Worm (Caenorhabditis elegans): ENCODE results near the gene dsl-7.

Gene dsl-7

DNA sequence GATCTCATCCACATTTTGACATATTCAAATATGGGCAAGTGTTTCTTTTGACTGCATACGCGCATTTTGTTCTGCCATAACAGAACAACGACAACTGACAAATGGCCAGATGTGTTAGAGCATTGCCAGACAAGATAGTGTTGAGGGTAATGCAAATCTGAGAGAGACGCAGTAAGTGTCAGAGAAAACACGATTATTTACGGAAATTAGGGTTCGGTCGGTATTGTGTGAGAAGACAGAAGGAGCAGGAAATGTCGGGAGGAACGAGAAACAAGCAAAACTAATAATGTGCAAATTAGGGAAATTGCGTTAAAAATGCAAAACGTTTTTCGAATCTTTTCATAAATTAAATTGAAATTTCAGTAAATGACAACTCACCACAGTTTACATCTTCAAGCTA lies 31.5 kb downstream of the dsl-7 start:
- TF ChIP-seq hsf-1 (GFP tag; IDR thresholded peaks at IDR 0.05) (no peak), D2030.7 (GFP tag; IDR thresholded peaks at IDR 0.05) (no peak), lin-35 (GFP tag; optimal IDR thresholded peaks at IDR 0.05) (no peak), madf-8 (GFP tag; conservative IDR thresholded peaks at IDR 0.05) (no peak), F55B11.4 (tag; optimal IDR thresholded peaks at IDR 0.05; ENCODE audit: borderline replicate concordance, insufficient read depth) (no peak), madf-6 (GFP tag; IDR thresholded peaks at IDR 0.05) (no peak), tlf-1 (GFP tag; optimal IDR thresholded peaks at IDR 0.05) (no peak), ceh-27 (GFP tag; optimal IDR thresholded peaks at IDR 0.05) (no peak), zfh-2 (GFP tag; conservative IDR thresholded peaks at IDR 0.05) (no peak), sea-2 (GFP tag; IDR thresholded peaks at IDR 0.05) (no peak), efl-1 (GFP tag; optimal IDR thresholded peaks at IDR 0.05) (no peak), xnd-1 (tag; optimal IDR thresholded peaks at IDR 0.05) (no peak), K11D2.4 (GFP tag; IDR thresholded peaks at IDR 0.05) (no peak), fkh-3 (tag; optimal IDR thresholded peaks at IDR 0.05) (no peak), ztf-25 (GFP tag; IDR thresholded peaks at IDR 0.05) (no peak), B0261.1 (tag; optimal IDR thresholded peaks at IDR 0.05) (no peak), Y67H2A.10 (GFP tag; conservative IDR thresholded peaks at IDR 0.05) (no peak), chd-7 (tag; optimal IDR thresholded peaks at IDR 0.05) (no peak), him-1 (tag; optimal IDR thresholded peaks at IDR 0.05) (no peak), nhr-90 (tag; optimal IDR thresholded peaks at IDR 0.05) (no peak)

DNA sequence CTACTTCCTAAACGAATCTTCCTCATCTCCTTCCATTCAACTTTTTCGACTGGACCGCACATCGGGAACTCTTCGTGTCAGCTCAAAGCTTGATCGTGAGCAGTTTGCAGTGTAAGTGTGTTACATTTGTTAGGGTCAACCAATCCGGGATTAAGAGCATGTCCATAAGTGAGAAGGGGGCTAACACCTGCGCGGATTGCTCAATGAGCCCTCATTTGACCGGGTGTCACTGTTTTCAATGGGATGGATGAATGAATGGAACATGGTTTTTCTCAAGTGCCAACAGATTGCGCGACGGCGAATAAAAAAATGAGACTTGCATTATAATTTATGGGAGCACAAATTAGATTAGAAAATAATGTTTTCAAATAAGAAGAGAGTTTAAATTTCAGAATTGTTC lies 32.3 kb downstream of the dsl-7 start:
- TF ChIP-seq ceh-58 (GFP tag; IDR thresholded peaks at IDR 0.05) (0 out of 2 replicates have a peak, but pooled peaks have one; percentile 21), ztf-28 (GFP tag; IDR thresholded peaks at IDR 0.05) (0 out of 2 replicates have a peak, but pooled peaks have one; percentile 20), nhr-120 (GFP tag; IDR thresholded peaks at IDR 0.05) (no peak), nhr-80 (tag; optimal IDR thresholded peaks at IDR 0.05) (no peak), mes-4 (tag; optimal IDR thresholded peaks at IDR 0.05) (no peak), ekl-4 (GFP tag; IDR thresholded peaks at IDR 0.05) (no peak), lsl-1 (GFP tag; optimal IDR thresholded peaks at IDR 0.05) (no peak), repo-1 (tag; optimal IDR thresholded peaks at IDR 0.05) (no peak), mel-28 (tag; optimal IDR thresholded peaks at IDR 0.05; ENCODE audit: borderline replicate concordance) (no peak), zim-3 (tag; optimal IDR thresholded peaks at IDR 0.05) (no peak)

- TF ChIP-seq rpc-1 (optimal IDR thresholded peaks at IDR 0.05) (peak; percentile 46), rpc-1 (tag; optimal IDR thresholded peaks at IDR 0.05) (peak; percentile 79), nfya-1 (tag; optimal IDR thresholded peaks at IDR 0.05; ENCODE audit: borderline replicate concordance, insufficient read depth) (no peak), ceh-91 (GFP tag; IDR thresholded peaks at IDR 0.05) (no peak), ztf-28 (GFP tag; IDR thresholded peaks at IDR 0.05) (no peak), dpl-1 (GFP tag; optimal IDR thresholded peaks at IDR 0.05) (no peak), lsl-1 (GFP tag; optimal IDR thresholded peaks at IDR 0.05) (no peak), Y56A3A.18 (GFP tag; IDR thresholded peaks at IDR 0.05) (no peak), tbp1 (GFP tag; optimal IDR thresholded peaks at IDR 0.05) (peak; percentile 84), hlh-12 (tag; optimal IDR thresholded peaks at IDR 0.05) (no peak), ztf-25 (GFP tag; IDR thresholded peaks at IDR 0.05) (0 out of 2 replicates have a peak, but pooled peaks have one; percentile 21), dpff-1 (tag; optimal IDR thresholded peaks at IDR 0.05) (no peak), zfh-2 (GFP tag; conservative IDR thresholded peaks at IDR 0.05) (no peak), B0261.1 (tag; optimal IDR thresholded peaks at IDR 0.05) (peak; percentile 61), ekl-4 (GFP tag; IDR thresholded peaks at IDR 0.05) (no peak), fkh-3 (tag; optimal IDR thresholded peaks at IDR 0.05) (no peak), hsf-1 (GFP tag; IDR thresholded peaks at IDR 0.05) (no peak), D2030.7 (GFP tag; IDR thresholded peaks at IDR 0.05) (peak; percentile 49), dox-1 (GFP tag; IDR thresholded peaks at IDR 0.05) (0 out of 2 replicates have a peak, but pooled peaks have one; percentile 17), sea-2 (GFP tag; IDR thresholded peaks at IDR 0.05) (no peak), mel-28 (tag; optimal IDR thresholded peaks at IDR 0.05; ENCODE audit: borderline replicate concordance) (no peak), lin-26 (GFP tag; IDR thresholded peaks at IDR 0.05) (peak; percentile 82), nfyb-1 (GFP tag; IDR thresholded peaks at IDR 0.05) (no peak), mxl-1 (tag; optimal IDR thresholded peaks at IDR 0.05) (no peak), him-1 (tag; optimal IDR thresholded peaks at IDR 0.05) (peak; percentile 41), rec-8 (tag; optimal IDR thresholded peaks at IDR 0.05) (peak in 1 of 2 experiments; percentile 14), hmg-1.2 (GFP tag; IDR thresholded peaks at IDR 0.05) (peak; percentile 32; the same call in 1 of the 2 replicates)
Measured at ce11 chrV:13026631-13027299, 33.8 kb downstream of the dsl-7 start.

All from whole organism, young adult.